Worm (Caenorhabditis elegans) whole organism, L1 larva: ENCODE measurements around the gene T03E6.8.

Experiments
- F16B12.6 ChIP-seq: fragments of 150-350 bp; optimal IDR thresholded peaks from 2 replicates; lab custom pipeline; 2014; ENCODE audit warnings: missing biosample characterization, missing genetic modification characterization
- aha-1 ChIP-seq: fragments of 150-350 bp; optimal IDR thresholded peaks from 2 replicates; lab custom pipeline; 2014; ENCODE audit warnings: missing biosample characterization, missing genetic modification characterization
- ama-1 ChIP-seq: fragments of 150-350 bp; optimal IDR thresholded peaks from 2 replicates; lab custom pipeline; 2014
- fos-1 ChIP-seq: fragments of 150-350 bp; optimal IDR thresholded peaks from 2 replicates; lab custom pipeline; 2014; ENCODE audit warnings: missing biosample characterization, missing genetic modification characterization
- lin-13 ChIP-seq: fragments of 150-350 bp; optimal IDR thresholded peaks from 2 replicates; lab custom pipeline; 2014; ENCODE audit warnings: missing biosample characterization, missing genetic modification reagents, missing genetic modification characterization
- mdl-1 ChIP-seq, 2 experiments: fragments of 150-350 bp; optimal IDR thresholded peaks; 2 replicates each; lab custom pipeline; 2014 to 2017; ENCODE audit warnings: missing biosample characterization in 2 of 2, missing genetic modification characterization in 2 of 2, inconsistent platforms in 1 of 2

ce11 chrV:16580424-16580823, 22.6 kb downstream of the T03E6.8 start, which contains the start of gene nhr-271:
- TF ChIP-seq aha-1 (tag; lab: Kevin White, UChicago) (no peak), lin-13 (GFP tag; lab: Kevin White, UChicago) (no peak), F16B12.6 (tag; lab: Kevin White, UChicago) (no peak), fos-1 (tag; lab: Kevin White, UChicago) (no peak), mdl-1 (tag; optimal IDR thresholded peaks at IDR 0.05; lab: Kevin White, UChicago) (no peak), ama-1 (no peak)
